Worm (Caenorhabditis elegans): Measurements from ENCODE around the gene C30G12.1.

The C30G12.1 gene

ce11 chrII:7299042-7299441, at the start of gene C30G12.1:
Gene C30G12.1 (plus strand): TSS chrII:7299342.
- no peak for TF ChIP-seq unc-62 (GFP tag; optimal IDR thresholded peaks at IDR 0.05)

DNA sequence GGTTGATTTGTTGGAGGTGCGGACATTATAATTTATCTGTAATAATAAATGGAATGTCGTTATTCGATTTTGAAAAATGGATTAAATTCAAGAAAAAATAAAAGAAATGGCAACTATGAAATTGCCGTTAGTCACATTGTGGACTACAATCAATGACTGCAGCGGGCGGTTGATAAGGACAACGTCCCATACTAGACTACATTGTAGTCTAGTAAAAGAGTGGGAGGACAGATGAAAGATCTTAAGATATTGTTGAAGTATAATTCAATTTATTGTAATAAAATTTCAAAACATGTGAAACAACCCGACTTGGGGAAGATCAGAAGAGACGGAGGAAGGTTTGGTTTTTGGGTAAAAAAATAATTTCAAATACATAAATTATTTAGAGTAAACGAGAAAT, 47.2 kb upstream of the C30G12.1 start, which contains the start of the genes prx-13 and ada-2:
TSS of gene prx-13 (minus strand) at position 38 of the 400 bp plus-strand sequence.
TSS of gene ada-2 (plus strand) at position 282 of the 400 bp plus-strand sequence.
- no peak for TF ChIP-seq unc-62 (GFP tag; optimal IDR thresholded peaks at IDR 0.05)

ce11 chrII:7253073-7253472, 46.1 kb upstream of the C30G12.1 start, which contains the start of gene lsm-4:
Gene lsm-4 (minus strand): TSS chrII:7253163.
- TF ChIP-seq unc-62 (GFP tag; optimal IDR thresholded peaks at IDR 0.05), result no peak

DNA sequence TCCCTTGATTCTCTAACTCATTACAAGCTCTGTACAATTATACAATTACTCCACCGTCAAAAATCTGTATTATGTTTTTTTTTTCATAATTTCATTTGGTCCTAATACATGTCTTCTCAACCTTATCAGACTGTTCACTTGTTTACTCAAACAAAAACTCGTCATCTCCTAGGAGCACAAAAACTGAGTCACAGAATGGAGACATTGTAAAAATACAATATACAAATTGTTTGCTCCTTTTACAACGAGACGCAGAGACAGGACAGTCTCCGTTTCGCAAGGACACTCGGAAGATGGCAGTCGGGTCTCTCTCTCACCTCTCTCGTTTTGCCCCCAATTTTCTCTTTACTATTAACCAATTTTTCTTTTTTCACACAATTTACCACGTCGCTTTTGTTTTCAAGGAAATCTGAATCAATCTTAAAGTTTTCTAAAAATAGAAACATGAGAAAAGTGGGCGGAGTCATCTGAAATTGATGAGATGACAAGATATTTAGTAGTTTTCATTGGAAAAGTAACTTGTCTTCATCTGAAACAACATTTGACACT, 43.5 kb upstream of the C30G12.1 start, which contains the start of gene F32A5.8:
TSS of gene F32A5.8 (plus strand) at position 499 of the 549 bp plus-strand sequence.
- no peak for TF ChIP-seq unc-62 (GFP tag; optimal IDR thresholded peaks at IDR 0.05)

DNA sequence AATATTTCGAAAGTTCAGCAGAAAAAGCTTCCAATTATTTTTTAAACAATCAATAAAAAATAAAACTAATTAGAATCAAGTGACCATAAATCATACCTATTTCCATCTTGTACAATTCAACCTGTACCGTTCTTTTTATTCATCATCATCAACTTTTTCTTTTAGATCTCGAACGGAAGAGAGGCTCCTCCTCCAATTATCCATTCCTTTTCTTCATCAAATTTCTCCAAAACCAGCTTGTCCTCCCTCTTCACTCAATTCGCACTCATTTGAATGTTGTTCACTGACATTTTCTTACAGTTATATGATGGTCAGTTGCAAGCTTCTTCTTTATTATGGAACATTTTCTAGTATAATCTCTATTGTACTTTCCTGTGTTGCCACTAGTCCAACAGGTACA, 37.3 kb upstream of the C30G12.1 start, which contains the start of gene C30G12.4:
TSS of gene C30G12.4 (plus strand) at position 301 of the 400 bp plus-strand sequence.
- TF ChIP-seq unc-62 (GFP tag; optimal IDR thresholded peaks at IDR 0.05), result no peak

DNA sequence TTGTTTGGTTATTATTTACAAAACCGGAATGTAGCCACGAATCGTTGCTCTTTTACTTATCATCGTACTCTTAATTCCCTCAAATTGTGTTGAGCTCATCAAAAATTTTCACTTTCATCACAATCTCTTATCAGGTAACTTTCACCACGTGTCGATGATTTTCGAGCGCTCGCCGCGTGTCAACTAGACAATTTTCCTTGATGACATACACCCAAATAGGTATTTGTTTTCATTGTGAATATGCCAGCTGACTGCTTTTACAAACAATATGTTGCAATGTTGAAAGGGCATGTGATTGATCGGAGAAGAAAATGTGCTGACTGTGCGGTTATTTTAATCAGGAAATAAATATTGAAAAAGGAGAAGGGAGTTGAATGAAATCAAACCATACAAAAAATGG, 34.5 kb upstream of the C30G12.1 start:
- TF ChIP-seq unc-62 (GFP tag; optimal IDR thresholded peaks at IDR 0.05), result no peak

DNA sequence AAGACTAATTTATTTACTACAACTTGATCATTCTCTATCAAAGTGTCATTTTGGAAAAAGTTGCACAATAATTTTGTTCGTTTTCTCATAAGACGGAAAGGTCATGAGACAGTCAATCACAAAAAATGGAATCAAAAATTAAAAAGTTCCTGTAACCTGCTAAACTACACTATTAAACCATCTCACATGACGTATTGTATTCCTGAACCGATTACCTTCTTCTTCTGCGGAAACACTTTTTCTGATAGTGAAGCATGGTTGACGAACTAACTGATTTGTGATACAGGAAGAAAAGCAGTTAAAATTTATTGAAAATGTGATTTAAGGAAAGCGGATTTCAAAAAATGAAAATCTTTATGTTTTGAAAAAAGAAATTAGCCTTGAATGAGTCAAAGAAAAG, 29.4 kb upstream of the C30G12.1 start:
- TF ChIP-seq unc-62 (GFP tag; optimal IDR thresholded peaks at IDR 0.05), result no peak

- no peak for TF ChIP-seq unc-62 (GFP tag; optimal IDR thresholded peaks at IDR 0.05)
Measured at ce11 chrII:7272513-7272912, 26.6 kb upstream of the C30G12.1 start.

DNA sequence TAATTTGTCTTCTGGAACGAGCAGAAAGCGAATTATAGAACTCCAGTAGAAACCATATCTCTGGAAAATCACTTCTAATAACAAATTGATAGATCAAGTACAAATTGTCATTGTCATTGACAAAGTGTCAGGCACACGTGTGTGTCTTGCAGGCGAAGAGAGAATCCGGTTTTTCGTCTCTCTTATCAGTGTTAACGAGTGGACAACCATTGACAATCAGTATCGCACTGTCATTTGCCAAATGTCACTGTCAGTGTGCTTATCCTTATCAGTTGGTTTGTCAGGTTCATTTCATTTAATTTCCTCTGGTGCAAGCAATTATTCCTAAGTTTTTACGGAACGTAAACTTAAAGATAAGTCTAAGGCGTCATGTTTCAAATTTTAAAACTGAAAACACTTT, 25.6 kb upstream of the C30G12.1 start:
- TF ChIP-seq unc-62 (GFP tag; optimal IDR thresholded peaks at IDR 0.05), result no peak

DNA sequence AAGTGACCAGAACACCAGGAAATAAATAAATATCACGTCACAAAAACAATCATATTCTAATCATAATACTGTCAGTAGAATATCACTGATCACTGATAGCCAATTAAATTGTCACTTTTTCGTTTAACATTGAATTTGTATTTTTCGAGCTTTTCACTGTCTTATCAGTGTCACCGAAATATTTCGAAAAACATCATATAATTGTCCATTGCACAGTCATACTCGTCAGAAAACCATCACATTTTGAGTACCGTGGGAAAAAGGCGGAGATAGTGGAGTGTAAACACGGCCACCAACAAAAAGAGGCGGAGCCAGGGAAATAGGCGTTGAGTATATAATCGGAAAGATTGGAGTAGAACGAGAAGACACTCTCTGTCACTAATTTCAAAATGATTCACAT, 21.9 kb upstream of the C30G12.1 start:
- TF ChIP-seq unc-62 (GFP tag; optimal IDR thresholded peaks at IDR 0.05), result no peak

DNA sequence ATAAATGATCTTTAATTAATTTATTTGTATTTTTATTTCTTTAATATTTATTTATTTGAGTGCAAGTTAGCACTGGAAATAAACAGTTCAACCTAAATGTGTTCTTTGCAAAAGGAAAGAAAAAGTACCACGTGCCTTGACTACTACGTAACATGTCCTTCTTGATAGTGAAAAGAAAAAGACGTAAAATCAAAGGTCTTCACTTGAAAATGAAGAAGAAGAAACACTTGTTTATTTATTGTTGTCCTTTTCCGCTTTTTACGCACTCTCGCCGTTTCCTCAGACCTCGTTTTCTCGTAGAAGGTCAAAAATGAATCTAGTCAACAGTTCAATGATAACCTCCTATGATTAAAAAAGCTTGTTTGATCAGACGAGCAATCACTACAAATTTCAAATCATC, 21.2 kb upstream of the C30G12.1 start:
- no peak for TF ChIP-seq unc-62 (GFP tag; optimal IDR thresholded peaks at IDR 0.05)

DNA sequence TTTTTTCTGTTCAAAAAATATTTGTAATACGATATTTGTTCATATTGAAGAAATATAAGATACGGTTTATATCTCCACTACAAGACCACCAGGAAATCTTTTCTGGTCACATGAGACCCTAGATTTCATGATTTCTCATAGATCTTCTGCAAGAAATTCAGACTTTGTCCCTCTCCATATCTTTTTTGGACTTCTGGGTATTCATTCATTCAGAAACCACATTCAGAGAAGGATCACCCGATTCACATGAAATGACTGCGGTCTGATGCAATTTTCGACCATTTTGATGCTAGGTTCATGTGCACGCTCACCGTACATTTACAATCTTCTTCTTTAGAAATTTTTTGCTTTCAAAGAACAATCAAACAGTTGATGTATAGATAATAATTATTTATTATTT, 19.3 kb upstream of the C30G12.1 start:
- no peak for TF ChIP-seq unc-62 (GFP tag; optimal IDR thresholded peaks at IDR 0.05)

- no peak for TF ChIP-seq unc-62 (GFP tag; optimal IDR thresholded peaks at IDR 0.05)
Measured at ce11 chrII:7280584-7280983, 18.6 kb upstream of the C30G12.1 start.

ce11 chrII:7283063-7283462, 16.1 kb upstream of the C30G12.1 start:
- TF ChIP-seq unc-62 (GFP tag; optimal IDR thresholded peaks at IDR 0.05), result no peak

DNA sequence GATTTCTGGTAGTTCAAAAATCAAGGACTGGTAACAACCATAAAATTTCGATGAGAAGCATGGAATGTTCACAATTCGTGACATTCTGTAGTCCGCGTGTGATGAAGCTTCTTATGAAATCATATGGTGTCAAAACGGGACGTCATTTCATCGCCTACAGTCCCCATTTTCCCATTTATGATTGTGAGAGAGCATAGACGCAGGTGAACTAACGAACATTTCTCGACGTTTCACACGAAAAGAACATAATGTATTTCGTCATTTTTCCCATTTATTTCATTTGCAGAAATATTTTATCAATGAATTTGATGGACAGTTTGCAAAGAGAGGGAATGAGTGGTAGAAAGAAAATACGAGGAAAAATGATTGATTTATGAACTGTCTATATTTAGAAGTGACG, 12.0 kb upstream of the C30G12.1 start:
- no peak for TF ChIP-seq unc-62 (GFP tag; optimal IDR thresholded peaks at IDR 0.05)

- TF ChIP-seq unc-62 (GFP tag; optimal IDR thresholded peaks at IDR 0.05), result no peak
Measured at ce11 chrII:7287709-7288108, 11.4 kb upstream of the C30G12.1 start.

DNA sequence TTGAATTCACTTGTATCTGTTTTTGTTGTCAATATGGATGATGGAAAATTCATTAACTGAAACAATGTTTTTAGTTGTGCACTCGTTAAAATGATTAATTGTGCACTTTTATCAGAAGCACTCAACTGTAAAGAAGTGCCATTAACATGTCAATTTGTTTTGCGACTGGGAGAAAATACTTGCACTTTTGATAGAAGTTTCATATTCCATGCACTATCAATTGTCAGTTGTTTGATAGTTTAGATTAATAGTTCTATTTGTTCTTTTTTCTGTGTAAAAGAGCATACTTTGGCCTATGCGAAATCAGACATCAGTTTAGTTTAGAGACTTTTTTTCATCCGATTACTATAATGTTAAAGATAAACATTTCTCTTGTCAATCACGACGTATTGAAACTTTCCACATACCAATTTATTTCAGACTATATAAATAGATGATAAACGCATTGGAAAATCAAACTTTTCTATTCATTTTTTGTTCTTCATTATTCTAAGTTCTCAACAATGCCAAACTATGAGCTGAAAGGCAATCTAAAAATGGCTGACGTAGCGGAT, 9.1 kb upstream of the C30G12.1 start, which contains the start of gene C30G12.2:
TSS of gene C30G12.2 (plus strand) at position 504 of the 554 bp plus-strand sequence.
- TF ChIP-seq unc-62 (GFP tag; optimal IDR thresholded peaks at IDR 0.05), result no peak
